Fruit fly (Drosophila melanogaster) whole organism: Measurements from ENCODE around the gene VGlut.
A peak's percentile ranks its signal among the peaks of the same experiment; 100 is the strongest.

Experiments used
- Dll ChIP-seq: fragments of >200 bp; optimal IDR thresholded peaks from 2 replicates; lab custom pipeline; 2017
- EcR ChIP-seq, 2 experiments: fragments of >200 bp; optimal IDR thresholded peaks; 2 replicates each; lab custom pipeline; 2017; ENCODE audit warnings: missing biosample characterization in 2 of 2, missing genetic modification characterization in 2 of 2, missing genetic modification reagents in 2 of 2
- pan ChIP-seq: fragments of >200 bp; optimal IDR thresholded peaks from 2 replicates; lab custom pipeline; 2017
- psq ChIP-seq: fragments of >200 bp; optimal IDR thresholded peaks from 2 replicates; lab custom pipeline; 2017
- usp ChIP-seq: fragments of >200 bp; optimal IDR thresholded peaks from 2 replicates; lab custom pipeline; 2017; ENCODE audit warnings: missing biosample characterization, missing genetic modification characterization, mixed read lengths

DNA sequence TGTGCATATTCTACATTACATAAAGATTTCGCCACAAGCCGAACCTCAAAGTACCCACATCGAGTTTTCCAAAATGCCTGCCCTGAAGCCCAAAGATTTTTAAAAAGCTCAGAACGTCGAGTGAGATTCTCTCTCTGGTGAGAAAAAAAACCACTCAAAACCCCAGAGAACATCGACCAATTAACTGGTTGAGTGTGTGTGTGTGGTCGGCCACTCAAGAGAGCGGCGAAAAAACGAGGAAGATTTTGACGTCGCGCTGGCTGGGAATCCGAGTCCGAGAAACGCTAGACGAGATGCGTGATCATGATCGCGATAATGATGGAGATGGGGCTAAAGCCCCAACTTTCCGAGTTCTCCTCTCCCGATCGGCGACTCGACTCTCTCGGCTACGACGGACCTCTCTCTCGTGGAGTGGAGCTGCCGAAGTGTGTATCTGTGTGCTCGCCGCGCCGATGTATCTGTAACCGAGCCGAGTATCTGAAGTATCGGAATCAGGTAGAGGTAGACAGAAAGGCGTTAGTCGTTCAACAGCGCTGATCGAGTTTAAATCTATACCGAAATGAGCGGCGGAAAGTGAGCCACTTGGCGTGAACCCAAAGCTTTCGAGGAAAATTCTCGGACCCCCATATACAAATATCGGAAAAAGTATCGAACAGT lies 50.8 kb downstream of the VGlut start:
- peak; percentile 68 for TF ChIP-seq Dll
- no peak for TF ChIP-seq usp (GFP tag; lab: Kevin White, UChicago)
- TF ChIP-seq pan, result no peak
- no peak for TF ChIP-seq EcR (GFP tag; optimal IDR thresholded peaks at IDR 0.05; lab: Kevin White, UChicago)
- no peak for TF ChIP-seq psq (lab: Kevin White, UChicago)
